Fruit fly (Drosophila melanogaster) whole organism: ENCODE measurements around the gene Pex2.
A peak's percentile ranks its signal among the peaks of the same experiment; 100 is the strongest.

Experiments used
- CG8478 ChIP-seq: fragments of >200 bp; optimal IDR thresholded peaks from 2 replicates; lab custom pipeline; 2018; ENCODE audit warnings: inconsistent platforms
- Dll ChIP-seq: fragments of >200 bp; optimal IDR thresholded peaks from 2 replicates; lab custom pipeline; 2017
- EcR ChIP-seq, 2 experiments: fragments of >200 bp; optimal IDR thresholded peaks; 2 replicates each; lab custom pipeline; 2017; ENCODE audit warnings: missing biosample characterization in 2 of 2, missing genetic modification characterization in 2 of 2, missing genetic modification reagents in 2 of 2
- pan ChIP-seq: fragments of >200 bp; optimal IDR thresholded peaks from 2 replicates; lab custom pipeline; 2017
- psq ChIP-seq: fragments of >200 bp; optimal IDR thresholded peaks from 2 replicates; lab custom pipeline; 2017
- usp ChIP-seq: fragments of >200 bp; optimal IDR thresholded peaks from 2 replicates; lab custom pipeline; 2017; ENCODE audit warnings: missing biosample characterization, missing genetic modification characterization, mixed read lengths

Pex2 gene

dm6 chr3L:8345182-8345581 is 6.3 kb downstream of the Pex2 start:
- TF ChIP-seq usp (GFP tag; lab: Kevin White, UChicago) (no peak), Dll (lab: Kevin White, UChicago) (no peak), pan (lab: Kevin White, UChicago) (no peak), CG8478 (lab: Kevin White, UChicago) (no peak), EcR (GFP tag; optimal IDR thresholded peaks at IDR 0.05; lab: Kevin White, UChicago) (no peak), psq (lab: Kevin White, UChicago) (no peak)

DNA sequence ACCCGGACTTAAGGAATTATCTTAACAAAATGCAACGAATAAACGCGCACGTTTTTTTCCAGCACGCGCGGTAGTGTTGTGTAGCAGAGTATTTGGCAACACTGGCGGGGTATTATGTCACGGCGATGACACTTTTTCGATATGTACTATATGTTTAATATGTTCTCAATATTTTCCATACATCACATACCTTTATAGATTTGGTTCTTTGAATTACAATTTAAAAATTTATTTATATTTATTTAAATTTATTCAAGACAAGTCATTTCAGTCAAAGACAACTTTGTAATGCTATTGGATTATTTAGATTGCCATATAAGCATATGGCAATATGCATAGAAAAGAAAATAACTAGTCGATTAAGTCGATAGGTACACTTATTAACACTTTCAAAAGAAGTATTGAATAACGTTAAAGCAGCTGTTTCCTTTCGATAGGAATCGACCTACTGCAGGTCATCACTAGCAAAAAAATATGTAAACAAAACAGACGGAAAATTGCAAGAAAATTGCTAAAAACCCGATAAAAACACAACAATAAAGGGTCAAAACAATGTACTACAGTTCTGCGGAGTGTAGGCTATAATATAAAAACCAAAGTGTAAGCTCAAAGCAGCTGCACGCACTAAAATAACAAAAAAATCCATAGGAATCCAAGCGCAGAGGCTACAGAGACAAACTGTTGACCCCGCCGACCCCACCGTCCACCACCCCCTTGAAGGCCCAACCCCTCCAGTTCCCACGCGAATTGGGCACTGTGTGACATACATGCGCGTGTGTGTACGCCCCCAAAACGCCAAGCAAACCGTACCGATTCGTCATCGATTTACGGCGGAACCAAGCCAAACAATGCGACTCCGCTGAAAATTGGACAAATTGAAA is 7.5 kb downstream of the Pex2 start, which contains the start of the genes CG7182 and GAPcenA:
TSS of gene CG7182 (minus strand) at position 283 of the 881 bp plus-strand sequence.
TSS of gene GAPcenA (plus strand) at position 462 of the 881 bp plus-strand sequence.
- TF ChIP-seq usp (GFP tag; lab: Kevin White, UChicago) (no peak), psq (lab: Kevin White, UChicago) (no peak), CG8478 (lab: Kevin White, UChicago) (no peak), EcR (GFP tag; optimal IDR thresholded peaks at IDR 0.05; lab: Kevin White, UChicago) (no peak), pan (lab: Kevin White, UChicago) (no peak), Dll (lab: Kevin White, UChicago) (no peak)

- TF ChIP-seq EcR (GFP tag; optimal IDR thresholded peaks at IDR 0.05; lab: Kevin White, UChicago) = no peak
- TF ChIP-seq Dll (lab: Kevin White, UChicago) = no peak
- no peak for TF ChIP-seq CG8478 (lab: Kevin White, UChicago)
- no peak for TF ChIP-seq psq (lab: Kevin White, UChicago)
- TF ChIP-seq pan (lab: Kevin White, UChicago) = no peak
- TF ChIP-seq usp (GFP tag; lab: Kevin White, UChicago) = no peak
Measured at dm6 chr3L:8347346-8347745, 8.5 kb downstream of the Pex2 start.

DNA sequence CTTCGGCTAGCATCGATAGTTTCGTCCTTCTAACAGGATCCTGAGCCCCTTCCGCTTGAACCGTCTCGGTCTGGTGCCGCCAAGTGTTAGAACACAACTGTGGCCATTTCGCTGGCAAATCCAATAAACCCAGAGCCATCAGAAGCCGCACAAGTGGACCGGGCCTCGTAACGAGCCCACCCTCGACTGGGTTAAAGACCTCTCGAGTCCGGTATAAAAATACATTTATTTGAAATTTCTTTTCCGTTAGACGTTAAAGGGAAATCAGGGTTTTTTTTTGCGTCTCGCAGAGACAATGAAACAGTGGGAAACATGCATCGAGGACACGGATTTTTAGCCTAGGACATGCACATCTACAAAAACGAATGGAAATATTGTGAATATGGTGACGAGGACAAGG is 17.3 kb downstream of the Pex2 start, which contains the start of gene Culd:
TSS of gene Culd (minus strand) at position 101 of the 400 bp plus-strand sequence.
- TF ChIP-seq usp (GFP tag; lab: Kevin White, UChicago) (no peak), EcR (GFP tag; optimal IDR thresholded peaks at IDR 0.05; lab: Kevin White, UChicago) (no peak), Dll (lab: Kevin White, UChicago) (no peak), pan (lab: Kevin White, UChicago) (no peak), psq (lab: Kevin White, UChicago) (no peak), CG8478 (lab: Kevin White, UChicago) (no peak)

dm6 chr3L:8358138-8358537 is 19.3 kb downstream of the Pex2 start:
- TF ChIP-seq Dll (lab: Kevin White, UChicago) (no peak), pan (lab: Kevin White, UChicago) (no peak), EcR (GFP tag; optimal IDR thresholded peaks at IDR 0.05; lab: Kevin White, UChicago) (no peak), CG8478 (lab: Kevin White, UChicago) (no peak), usp (GFP tag; lab: Kevin White, UChicago) (no peak), psq (lab: Kevin White, UChicago) (no peak)

DNA sequence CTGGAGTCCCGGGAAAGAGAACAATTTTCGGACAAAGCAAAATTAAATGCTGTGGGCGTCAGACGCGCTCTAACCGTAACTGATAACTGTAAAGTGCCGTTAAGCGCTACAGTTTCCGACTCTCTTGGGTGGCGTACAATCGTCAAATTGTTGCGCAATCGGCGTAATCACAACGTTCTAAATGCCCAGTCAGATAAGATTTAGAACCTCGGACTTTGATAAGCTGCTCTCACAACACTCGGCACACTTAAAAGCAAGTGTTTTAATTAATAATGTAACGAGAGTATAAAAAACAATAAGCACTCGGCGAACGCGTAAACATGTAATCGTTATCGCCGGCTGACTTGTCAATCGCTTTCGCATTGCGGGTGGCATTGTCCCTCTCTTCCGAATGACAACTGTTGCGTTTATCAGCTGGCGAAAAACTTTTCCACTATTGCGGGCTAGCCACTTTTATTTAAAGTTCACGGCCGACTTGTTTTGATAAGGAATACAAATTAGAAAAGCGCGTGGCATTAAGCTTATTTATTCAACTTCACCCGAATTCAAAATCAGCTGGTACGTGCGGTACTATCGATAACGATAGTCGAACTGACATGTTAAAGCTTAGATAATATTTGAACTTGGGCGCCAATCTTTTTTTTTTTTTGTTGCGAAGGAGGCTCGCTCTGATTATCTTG is 20.1 kb downstream of the Pex2 start:
- TF ChIP-seq usp (GFP tag; lab: Kevin White, UChicago) (no peak), pan (lab: Kevin White, UChicago) (no peak)

dm6 chr3L:8360063-8360642 is 21.3 kb downstream of the Pex2 start:
- TF ChIP-seq EcR (GFP tag; optimal IDR thresholded peaks at IDR 0.05; lab: Kevin White, UChicago) (no peak), usp (GFP tag; lab: Kevin White, UChicago) (no peak), CG8478 (lab: Kevin White, UChicago) (no peak), psq (lab: Kevin White, UChicago) (no peak), pan (lab: Kevin White, UChicago) (no peak), Dll (lab: Kevin White, UChicago) (no peak)

DNA sequence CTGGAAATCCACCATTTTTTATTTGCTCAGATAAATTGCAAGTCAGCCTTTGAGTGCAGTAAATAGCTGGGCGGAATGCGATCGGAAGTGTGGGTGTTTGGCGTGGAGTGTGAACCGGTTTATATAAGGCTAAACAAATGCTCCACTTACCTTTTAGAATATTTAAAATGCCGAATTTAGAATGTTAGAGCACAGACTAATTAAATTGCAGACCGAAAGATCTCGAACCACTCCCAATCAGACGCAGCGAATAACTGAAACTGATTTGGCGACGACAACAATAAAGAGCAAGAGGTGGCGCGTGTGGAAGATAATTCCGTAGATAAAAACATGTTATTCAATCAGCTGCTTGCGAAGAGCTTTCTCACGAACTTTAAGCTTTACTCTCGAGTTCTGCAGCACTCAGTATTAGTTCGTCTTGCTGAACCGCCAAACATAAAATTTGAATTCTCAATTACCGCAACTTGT is 21.8 kb downstream of the Pex2 start, which contains the start of gene Idh:
TSS of gene Idh (minus strand) at position 264 of the 468 bp plus-strand sequence.
- TF ChIP-seq EcR (GFP tag; optimal IDR thresholded peaks at IDR 0.05; lab: Kevin White, UChicago) (no peak), pan (lab: Kevin White, UChicago) (no peak), usp (GFP tag; lab: Kevin White, UChicago) (no peak)

DNA sequence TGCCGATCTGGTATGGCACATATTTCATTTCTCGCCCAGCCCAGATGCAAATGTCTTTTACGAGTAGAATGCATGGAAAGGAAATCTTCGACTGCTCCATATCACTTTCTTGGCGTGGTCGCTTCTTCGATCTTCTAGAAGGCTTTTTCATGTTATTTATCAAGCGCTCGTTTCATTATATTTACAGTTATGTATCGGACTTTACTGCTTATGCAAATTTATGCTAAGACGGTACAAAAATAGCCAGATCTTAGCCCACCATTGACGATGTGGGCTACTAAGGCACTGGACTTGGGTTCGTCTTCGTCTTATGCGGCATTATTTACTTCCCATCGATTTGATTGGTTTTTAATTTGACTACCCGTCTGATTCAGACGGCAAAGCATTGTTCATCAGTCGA is 24.4 kb downstream of the Pex2 start:
- TF ChIP-seq psq (lab: Kevin White, UChicago) (no peak), Dll (lab: Kevin White, UChicago) (no peak), CG8478 (lab: Kevin White, UChicago) (no peak), pan (lab: Kevin White, UChicago) (no peak), usp (GFP tag; lab: Kevin White, UChicago) (no peak), EcR (GFP tag; optimal IDR thresholded peaks at IDR 0.05; lab: Kevin White, UChicago) (no peak)

DNA sequence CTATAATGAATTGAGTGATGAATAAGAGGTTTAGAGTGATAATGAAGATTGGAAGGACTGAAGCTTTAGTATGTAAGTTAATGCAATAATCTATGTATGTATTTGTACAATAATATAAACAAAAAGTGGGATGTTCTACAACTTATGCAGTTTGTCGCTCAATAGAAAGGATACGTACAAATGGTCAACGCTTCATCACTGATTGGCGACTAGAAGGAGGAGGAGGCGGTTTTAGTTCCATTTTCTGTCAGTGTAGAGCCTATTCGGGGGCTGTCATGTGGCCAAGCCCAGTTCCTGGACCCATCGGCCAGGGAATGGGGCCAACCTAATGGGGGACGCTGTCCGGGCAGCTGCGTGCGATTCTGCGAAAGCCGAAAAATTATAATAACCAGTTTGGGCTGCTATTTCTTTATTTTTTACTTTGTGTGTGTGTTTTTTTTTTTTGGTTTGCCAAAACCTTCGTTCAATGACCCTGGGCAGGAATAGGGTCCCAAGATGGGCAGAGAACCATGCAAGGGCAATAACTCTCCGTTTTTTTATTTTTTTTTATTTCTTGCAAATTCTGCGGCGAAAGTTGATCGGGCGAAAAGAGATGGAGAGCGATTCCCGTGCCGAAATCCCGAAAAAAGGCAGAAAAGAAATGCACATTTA is 30.0 kb downstream of the Pex2 start:
- peak in 1 of 2 experiments; percentile 9 for TF ChIP-seq EcR (GFP tag; optimal IDR thresholded peaks at IDR 0.05; lab: Kevin White, UChicago)
- no peak for TF ChIP-seq psq (lab: Kevin White, UChicago)
